Worm (Caenorhabditis elegans) whole organism, midembryonic: ENCODE measurements around the gene F19G12.8.

ENCODE experiments used
- T22C8.4 ChIP-seq: fragments of 200-800 bp; sonication (Bioruptor generic); IDR thresholded peaks from 2 replicates; pipeline ENCODE4 v1.3.6; 2022; ENCODE audit warnings: missing genetic modification characterization, missing compliant biosample characterization
- cog-1 ChIP-seq: sonication (generic microtip); optimal IDR thresholded peaks from 2 replicates; lab custom pipeline; 2016; ENCODE audit warnings: missing genetic modification characterization, missing compliant biosample characterization
- flt-1 ChIP-seq: fragments of 200-800 bp; sonication (Bioruptor generic); IDR thresholded peaks from 2 replicates; pipeline ENCODE4 v1.3.6; 2022; ENCODE audit warnings: missing genetic modification characterization, missing compliant biosample characterization
- klf-2 ChIP-seq: fragments of 200-800 bp; sonication (Bioruptor generic); conservative IDR thresholded peaks from 2 replicates; pipeline ENCODE4 v1.3.6; 2022; ENCODE audit warnings: missing genetic modification reagents, missing genetic modification characterization, missing compliant biosample characterization
- med-1 ChIP-seq: sonication (generic microtip); optimal IDR thresholded peaks from 2 replicates; lab custom pipeline; 2017; ENCODE audit warnings: missing genetic modification characterization, mild to moderate bottlenecking, missing compliant biosample characterization, antibody characterized with exemption, missing genetic modification reagents; ENCODE audit not compliant: insufficient read depth
- ref-1 ChIP-seq: fragments of 200-800 bp; sonication (Bioruptor generic); conservative IDR thresholded peaks from 2 replicates; pipeline ENCODE4 v1.3.6; 2022; ENCODE audit warnings: missing genetic modification reagents, missing genetic modification characterization, missing compliant biosample characterization
- tab-1 ChIP-seq: fragments of 200-800 bp; sonication (Bioruptor generic); IDR thresholded peaks from 2 replicates; pipeline ENCODE4 v1.3.6; 2022; ENCODE audit warnings: missing genetic modification characterization, missing compliant biosample characterization
- ztf-23 ChIP-seq: fragments of 200-800 bp; sonication (Bioruptor generic); IDR thresholded peaks from 2 replicates; pipeline ENCODE4 v1.3.6; 2022; ENCODE audit warnings: missing genetic modification reagents, missing genetic modification characterization, missing compliant biosample characterization
- ztf-29 ChIP-seq: fragments of 200-800 bp; sonication (Bioruptor generic); IDR thresholded peaks from 2 replicates; pipeline ENCODE4 v1.3.6; 2022; ENCODE audit warnings: missing genetic modification reagents, missing genetic modification characterization, missing compliant biosample characterization

DNA sequence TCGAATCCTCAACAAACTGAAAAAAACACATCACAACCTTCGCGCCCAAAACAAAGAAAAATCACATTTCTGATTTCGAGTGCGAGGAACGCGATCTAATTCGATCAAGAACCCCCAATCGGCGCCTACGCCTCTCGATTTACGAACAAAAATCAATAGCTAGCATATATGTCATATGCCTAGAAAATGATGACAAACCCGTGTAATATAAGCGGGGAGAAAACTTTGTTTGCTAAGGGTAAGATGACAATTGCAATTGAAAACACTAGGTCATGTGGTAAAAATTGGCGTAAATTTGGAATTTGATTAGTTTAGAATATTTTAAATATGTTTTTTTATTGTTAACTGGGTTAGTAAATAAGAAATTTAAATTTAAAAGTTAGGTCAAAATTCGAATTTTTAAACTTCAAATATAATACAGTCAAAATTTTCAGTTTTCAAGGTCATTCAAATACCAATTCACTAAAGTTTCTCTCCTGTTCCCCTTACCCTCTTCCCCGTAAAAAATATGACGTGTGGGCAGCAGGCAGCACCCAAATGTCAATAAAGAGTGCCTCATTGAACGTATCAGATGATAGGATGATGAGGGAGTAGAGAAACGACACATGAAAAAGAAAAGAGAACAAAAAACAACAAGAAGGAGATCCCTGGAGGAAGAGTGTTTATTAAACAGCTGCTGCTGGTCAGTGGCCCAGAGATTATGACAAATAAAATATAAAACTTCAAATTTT lies 39.4 kb downstream of the F19G12.8 start:
- TF ChIP-seq flt-1 (GFP tag; lab: Robert Waterston, UW), result no peak
- no peak for TF ChIP-seq T22C8.4 (GFP tag; lab: Robert Waterston, UW)
- TF ChIP-seq ztf-23 (GFP tag; lab: Robert Waterston, UW), result no peak
- TF ChIP-seq tab-1 (GFP tag; lab: Robert Waterston, UW), result no peak
- no peak for TF ChIP-seq ref-1 (GFP tag; lab: Robert Waterston, UW)
- TF ChIP-seq cog-1 (tag; lab: Kevin White, UChicago), result no peak
- no peak for TF ChIP-seq med-1 (GFP tag; lab: Kevin White, UChicago)
- no peak for TF ChIP-seq klf-2 (GFP tag; lab: Robert Waterston, UW)
- no peak for TF ChIP-seq ztf-29
